Worm (Caenorhabditis elegans) whole organism, mixed stage, embryonic: ENCODE data around the gene cdc-25.3.

Source experiments
- ceh-39 ChIP-seq: fragments of 150-350 bp; optimal IDR thresholded peaks from 2 replicates; lab custom pipeline; 2014; ENCODE audit warnings: missing biosample characterization, missing genetic modification characterization
- ceh-43 ChIP-seq: fragments of 200-800 bp; sonication (Bioruptor generic); optimal IDR thresholded peaks from 2 replicates; lab custom pipeline; 2018; ENCODE audit warnings: mild to moderate bottlenecking, missing genetic modification characterization, moderate library complexity, missing compliant biosample characterization
- elt-3 ChIP-seq: fragments of 150-350 bp; optimal IDR thresholded peaks from 2 replicates; lab custom pipeline; 2014; ENCODE audit warnings: missing biosample characterization, missing genetic modification characterization
- flh-1 ChIP-seq: fragments of 200-800 bp; sonication (Bioruptor generic); optimal IDR thresholded peaks from 2 replicates; lab custom pipeline; 2018; ENCODE audit warnings: mild to moderate bottlenecking, missing genetic modification characterization, moderate library complexity, missing compliant biosample characterization
- lsy-2 ChIP-seq: fragments of 150-350 bp; optimal IDR thresholded peaks from 2 replicates; lab custom pipeline; 2014; ENCODE audit warnings: missing biosample characterization, missing genetic modification characterization
- nhr-237 ChIP-seq: fragments of 150-350 bp; optimal IDR thresholded peaks from 2 replicates; lab custom pipeline; 2014; ENCODE audit warnings: missing biosample characterization, missing genetic modification characterization
- nhr-76 ChIP-seq: sonication (generic microtip); optimal IDR thresholded peaks from 2 replicates; lab custom pipeline; 2017; ENCODE audit warnings: missing biosample characterization, missing genetic modification characterization
- pha-4 ChIP-seq: fragments of 150-350 bp; optimal IDR thresholded peaks from 2 replicates; lab custom pipeline; 2018; ENCODE audit warnings: missing biosample characterization, missing genetic modification reagents, missing genetic modification characterization
- snpc-4 ChIP-seq: fragments of 150-350 bp; optimal IDR thresholded peaks from 2 replicates; lab custom pipeline; 2014; ENCODE audit warnings: missing biosample characterization, missing genetic modification characterization
- sptf-1 ChIP-seq: sonication (generic microtip); optimal IDR thresholded peaks from 2 replicates; lab custom pipeline; 2017; ENCODE audit warnings: mild to moderate bottlenecking, missing genetic modification characterization, moderate library complexity, missing compliant biosample characterization
- tbx-8 ChIP-seq: fragments of 200-800 bp; sonication (Bioruptor generic); optimal IDR thresholded peaks from 2 replicates; lab custom pipeline; 2018; ENCODE audit warnings: mild to moderate bottlenecking, missing genetic modification characterization, moderate library complexity, missing compliant biosample characterization
- zip-8 ChIP-seq: fragments of 150-350 bp; optimal IDR thresholded peaks from 2 replicates; lab custom pipeline; 2014; ENCODE audit warnings: missing biosample characterization, missing genetic modification characterization
- ztf-11 ChIP-seq: fragments of 150-350 bp; optimal IDR thresholded peaks from 2 replicates; lab custom pipeline; 2014; ENCODE audit warnings: missing biosample characterization, missing genetic modification characterization

- no peak for TF ChIP-seq lsy-2
- no peak for TF ChIP-seq tbx-8 (GFP tag; lab: Kevin White, UChicago)
- TF ChIP-seq nhr-76 (tag; lab: Kevin White, UChicago) = no peak
- no peak for TF ChIP-seq ceh-39 (tag; lab: Kevin White, UChicago)
- no peak for TF ChIP-seq flh-1 (GFP tag; lab: Kevin White, UChicago)
- TF ChIP-seq ceh-43 = no peak
- TF ChIP-seq elt-3 (tag; lab: Kevin White, UChicago) = no peak
- TF ChIP-seq ztf-11 (tag; lab: Kevin White, UChicago) = no peak
- TF ChIP-seq sptf-1 (tag; lab: Kevin White, UChicago) = no peak
- no peak for TF ChIP-seq pha-4 (tag; lab: Kevin White, UChicago)
- no peak for TF ChIP-seq snpc-4 (tag; lab: Kevin White, UChicago)
- TF ChIP-seq zip-8 (tag; lab: Kevin White, UChicago) = no peak
- TF ChIP-seq nhr-237 = no peak
Measured at ce11 chrIII:8903263-8903662, 14.5 kb downstream of the cdc-25.3 start.
